Worm (Caenorhabditis elegans) whole organism, late embryonic: ENCODE data around the gene srbc-66.

ENCODE experiments used
- C08G9.2 ChIP-seq: sonication (generic microtip); optimal IDR thresholded peaks from 2 replicates; lab custom pipeline; 2016; ENCODE audit warnings: mild to moderate bottlenecking, missing genetic modification characterization, moderate library complexity, missing compliant biosample characterization
- T23F11.4 ChIP-seq: fragments of 200-800 bp; sonication (Bioruptor generic); optimal IDR thresholded peaks from 2 replicates; lab custom pipeline; 2018; ENCODE audit warnings: mild to moderate bottlenecking, missing genetic modification characterization, missing compliant biosample characterization
- ama-1 ChIP-seq: fragments of 150-350 bp; optimal IDR thresholded peaks from 2 replicates; lab custom pipeline; 2014
- ceh-14 ChIP-seq: sonication (generic microtip); optimal IDR thresholded peaks from 2 replicates; lab custom pipeline; 2016; ENCODE audit warnings: missing genotype, missing genetic modification characterization, missing compliant biosample characterization
- ceh-18 ChIP-seq: sonication (generic microtip); optimal IDR thresholded peaks from 2 replicates; lab custom pipeline; 2016; ENCODE audit warnings: missing genetic modification characterization, missing compliant biosample characterization
- ceh-2 ChIP-seq: sonication (generic microtip); optimal IDR thresholded peaks from 2 replicates; lab custom pipeline; 2016; ENCODE audit warnings: missing genotype, missing genetic modification characterization, missing compliant biosample characterization
- ceh-24 ChIP-seq: sonication (generic microtip); optimal IDR thresholded peaks from 2 replicates; lab custom pipeline; 2016; ENCODE audit warnings: mild to moderate bottlenecking, missing genetic modification characterization, missing compliant biosample characterization
- ceh-31 ChIP-seq: sonication (generic microtip); optimal IDR thresholded peaks from 2 replicates; lab custom pipeline; 2016; ENCODE audit warnings: missing genetic modification characterization, missing compliant biosample characterization
- ceh-34 ChIP-seq: sonication (generic microtip); optimal IDR thresholded peaks from 2 replicates; lab custom pipeline; 2016; ENCODE audit warnings: mild to moderate bottlenecking, missing genetic modification characterization, missing compliant biosample characterization
- ceh-6 ChIP-seq: fragments of 200-800 bp; sonication (Bioruptor generic); optimal IDR thresholded peaks from 2 replicates; lab custom pipeline; 2018; ENCODE audit warnings: mild to moderate bottlenecking, missing genetic modification characterization, missing compliant biosample characterization
- che-1 ChIP-seq: sonication (generic microtip); optimal IDR thresholded peaks from 2 replicates; lab custom pipeline; 2016; ENCODE audit warnings: mild to moderate bottlenecking, missing genetic modification characterization, missing compliant biosample characterization
- dmd-4 ChIP-seq: sonication (generic microtip); optimal IDR thresholded peaks from 2 replicates; lab custom pipeline; 2016; ENCODE audit warnings: borderline replicate concordance, missing genetic modification characterization, missing compliant biosample characterization
- dve-1 ChIP-seq: sonication (generic microtip); optimal IDR thresholded peaks from 2 replicates; lab custom pipeline; 2017; ENCODE audit warnings: antibody characterized with exemption, mild to moderate bottlenecking, missing genetic modification characterization, missing compliant biosample characterization
- elt-2 ChIP-seq: sonication (generic microtip); optimal IDR thresholded peaks from 2 replicates; lab custom pipeline; 2016; ENCODE audit warnings: missing genetic modification reagents, missing genetic modification characterization, missing compliant biosample characterization
- elt-4 ChIP-seq: sonication (generic microtip); optimal IDR thresholded peaks from 2 replicates; lab custom pipeline; 2016; ENCODE audit warnings: missing genetic modification characterization, missing compliant biosample characterization
- ets-4 ChIP-seq: sonication (generic microtip); optimal IDR thresholded peaks from 2 replicates; lab custom pipeline; 2016; ENCODE audit warnings: missing genetic modification characterization, missing compliant biosample characterization
- eyg-1 ChIP-seq: sonication (generic microtip); optimal IDR thresholded peaks from 2 replicates; lab custom pipeline; 2016; ENCODE audit warnings: missing genotype, missing genetic modification characterization, missing compliant biosample characterization
- fkh-10 ChIP-seq: fragments of 150-350 bp; optimal IDR thresholded peaks from 2 replicates; lab custom pipeline; 2014; ENCODE audit warnings: missing biosample characterization, missing genetic modification reagents, missing genetic modification characterization
- gmeb-2 ChIP-seq: sonication (generic microtip); optimal IDR thresholded peaks from 2 replicates; lab custom pipeline; 2016; ENCODE audit warnings: missing genetic modification characterization, inconsistent platforms, missing compliant biosample characterization
- hlh-30 ChIP-seq: sonication (generic microtip); optimal IDR thresholded peaks from 2 replicates; lab custom pipeline; 2017; ENCODE audit warnings: antibody characterized with exemption, missing genetic modification characterization, missing compliant biosample characterization; ENCODE audit not compliant: insufficient read depth
- hlh-6 ChIP-seq: sonication (generic microtip); optimal IDR thresholded peaks from 2 replicates; lab custom pipeline; 2016; ENCODE audit warnings: missing genotype, missing genetic modification characterization, missing compliant biosample characterization
- hlh-8 ChIP-seq: sonication (generic microtip); optimal IDR thresholded peaks from 2 replicates; lab custom pipeline; 2016; ENCODE audit warnings: missing genotype, missing genetic modification characterization, missing compliant biosample characterization
- lin-11 ChIP-seq: fragments of 200-800 bp; sonication (Bioruptor generic); optimal IDR thresholded peaks from 2 replicates; lab custom pipeline; 2018; ENCODE audit warnings: mild to moderate bottlenecking, missing genetic modification characterization, missing compliant biosample characterization
- madf-2 ChIP-seq: sonication (generic microtip); optimal IDR thresholded peaks from 2 replicates; lab custom pipeline; 2017; ENCODE audit warnings: missing genetic modification characterization, missing compliant biosample characterization
- mec-3 ChIP-seq: sonication (generic microtip); optimal IDR thresholded peaks from 2 replicates; lab custom pipeline; 2016; ENCODE audit warnings: borderline replicate concordance, missing genetic modification characterization, missing compliant biosample characterization
- nfya-1 ChIP-seq: sonication (generic microtip); optimal IDR thresholded peaks from 2 replicates; lab custom pipeline; 2017; ENCODE audit warnings: missing genetic modification characterization, mild to moderate bottlenecking, missing compliant biosample characterization, antibody characterized with exemption, moderate library complexity
- npax-4 ChIP-seq: sonication (generic microtip); optimal IDR thresholded peaks from 2 replicates; lab custom pipeline; 2016; ENCODE audit warnings: missing genetic modification characterization, missing compliant biosample characterization
- odd-2 ChIP-seq: sonication (generic microtip); optimal IDR thresholded peaks from 2 replicates; lab custom pipeline; 2017; ENCODE audit warnings: antibody characterized with exemption, mild to moderate bottlenecking, missing genetic modification characterization, missing compliant biosample characterization
- pat-9 ChIP-seq: fragments of 200-800 bp; sonication (Bioruptor generic); optimal IDR thresholded peaks from 2 replicates; lab custom pipeline; 2018; ENCODE audit warnings: mild to moderate bottlenecking, missing genetic modification characterization, moderate library complexity, missing compliant biosample characterization
- pax-1 ChIP-seq: fragments of 150-350 bp; optimal IDR thresholded peaks from 2 replicates; lab custom pipeline; 2014; ENCODE audit warnings: missing biosample characterization, missing genetic modification characterization
- pha-2 ChIP-seq: sonication (generic microtip); optimal IDR thresholded peaks from 2 replicates; lab custom pipeline; 2017; ENCODE audit warnings: mild to moderate bottlenecking, missing genetic modification characterization, missing compliant biosample characterization
- pha-4 ChIP-seq: fragments of 150-350 bp; optimal IDR thresholded peaks from 2 replicates; lab custom pipeline; 2018; ENCODE audit warnings: missing biosample characterization, missing genetic modification reagents, missing genetic modification characterization
- pqm-1 ChIP-seq: sonication (generic microtip); optimal IDR thresholded peaks from 2 replicates; lab custom pipeline; 2016; ENCODE audit warnings: missing genetic modification characterization, missing compliant biosample characterization
- pros-1 ChIP-seq: fragments of 150-350 bp; optimal IDR thresholded peaks from 2 replicates; lab custom pipeline; 2014; ENCODE audit warnings: missing biosample characterization, missing genetic modification reagents, missing genetic modification characterization
- sdc-2 ChIP-seq: sonication (generic microtip); optimal IDR thresholded peaks from 2 replicates; lab custom pipeline; 2016; ENCODE audit warnings: missing genotype, missing genetic modification characterization, missing compliant biosample characterization
- sox-2 ChIP-seq: fragments of 200-800 bp; sonication (Bioruptor generic); IDR thresholded peaks from 2 replicates; pipeline ENCODE4 v1.3.6; 2022; ENCODE audit warnings: missing genetic modification reagents, missing genetic modification characterization, missing compliant biosample characterization
- syd-9 ChIP-seq: sonication (generic microtip); optimal IDR thresholded peaks from 2 replicates; lab custom pipeline; 2016; ENCODE audit warnings: mild to moderate bottlenecking, missing genetic modification characterization, moderate library complexity, missing compliant biosample characterization
- tbx-7 ChIP-seq: sonication (generic microtip); optimal IDR thresholded peaks from 2 replicates; lab custom pipeline; 2016; ENCODE audit warnings: missing genotype, missing genetic modification characterization, missing compliant biosample characterization
- unc-86 ChIP-seq: sonication (generic microtip); optimal IDR thresholded peaks from 2 replicates; lab custom pipeline; 2016; ENCODE audit warnings: missing genetic modification characterization, missing compliant biosample characterization
- zip-5 ChIP-seq: sonication (generic microtip); optimal IDR thresholded peaks from 2 replicates; lab custom pipeline; 2016; ENCODE audit warnings: missing genetic modification characterization, missing compliant biosample characterization
- ztf-16 ChIP-seq: sonication (generic microtip); optimal IDR thresholded peaks from 2 replicates; lab custom pipeline; 2017; ENCODE audit warnings: missing genetic modification characterization, missing compliant biosample characterization

Gene srbc-66

ce11 chrV:3530403-3530802 lies at the start of gene srbc-66:
srbc-66 (plus strand) TSS chrV:3530703.
- no peak for TF ChIP-seq ztf-16 (tag; lab: Kevin White, UChicago)
- TF ChIP-seq npax-4 (tag; lab: Kevin White, UChicago): no peak
- TF ChIP-seq ceh-31 (tag; lab: Kevin White, UChicago): no peak
- no peak for TF ChIP-seq ama-1 (lab: Kevin White, UChicago)
- TF ChIP-seq ceh-24: no peak
- TF ChIP-seq pha-2: no peak
- no peak for TF ChIP-seq zip-5 (tag; lab: Kevin White, UChicago)
- TF ChIP-seq odd-2 (tag; lab: Kevin White, UChicago): no peak
- no peak for TF ChIP-seq ceh-2 (tag; lab: Kevin White, UChicago)
- no peak for TF ChIP-seq ceh-6
- no peak for TF ChIP-seq tbx-7 (tag; lab: Kevin White, UChicago)
- TF ChIP-seq C08G9.2 (tag; lab: Kevin White, UChicago): no peak
- TF ChIP-seq ceh-14 (tag; lab: Kevin White, UChicago): no peak
- TF ChIP-seq sox-2 (GFP tag; lab: Robert Waterston, UW): no peak
- TF ChIP-seq ceh-18 (tag; lab: Kevin White, UChicago): no peak
- TF ChIP-seq elt-4 (tag; lab: Kevin White, UChicago): no peak
- no peak for TF ChIP-seq elt-2 (tag; lab: Kevin White, UChicago)

ce11 chrV:3482550-3483002 lies 47.9 kb upstream of the srbc-66 start, which contains the start of gene lys-7:
lys-7 (minus strand) TSS chrV:3482600.
- TF ChIP-seq dve-1 (no peak), mec-3 (no peak), ceh-34 (no peak), fkh-10 (GFP tag; lab: Kevin White, UChicago) (no peak), hlh-6 (tag; lab: Kevin White, UChicago) (no peak), T23F11.4 (GFP tag; lab: Kevin White, UChicago) (no peak), tbx-7 (tag; lab: Kevin White, UChicago) (no peak), dmd-4 (no peak), pha-4 (tag; lab: Kevin White, UChicago) (no peak), sdc-2 (no peak), ceh-18 (tag; lab: Kevin White, UChicago) (no peak), nfya-1 (tag; lab: Kevin White, UChicago) (no peak), sox-2 (GFP tag; lab: Robert Waterston, UW) (no peak), che-1 (tag; lab: Kevin White, UChicago) (no peak), hlh-30 (no peak), gmeb-2 (tag; lab: Kevin White, UChicago) (no peak), pqm-1 (tag; lab: Kevin White, UChicago) (no peak), pha-2 (no peak)

ce11 chrV:3484702-3485101 lies 45.8 kb upstream of the srbc-66 start, which contains the start of gene srbc-33:
srbc-33 (minus strand) TSS chrV:3484802.
- TF ChIP-seq madf-2 (tag; lab: Kevin White, UChicago) (no peak), ets-4 (tag; lab: Kevin White, UChicago) (no peak)

ce11 chrV:3486857-3487256 lies 43.6 kb upstream of the srbc-66 start, which contains the start of gene srbc-32:
srbc-32 (minus strand) TSS chrV:3486957.
- TF ChIP-seq ets-4 (tag; lab: Kevin White, UChicago) (no peak), npax-4 (tag; lab: Kevin White, UChicago) (no peak), ceh-6 (no peak), ceh-18 (tag; lab: Kevin White, UChicago) (no peak), pax-1 (tag; lab: Kevin White, UChicago) (no peak), hlh-30 (no peak), ama-1 (lab: Kevin White, UChicago) (no peak), hlh-8 (tag; lab: Kevin White, UChicago) (no peak), syd-9 (tag; lab: Kevin White, UChicago) (no peak), zip-5 (tag; lab: Kevin White, UChicago) (no peak), pha-4 (tag; lab: Kevin White, UChicago) (no peak), ceh-34 (no peak), pros-1 (tag; lab: Kevin White, UChicago) (no peak), lin-11 (tag; lab: Kevin White, UChicago) (no peak), gmeb-2 (tag; lab: Kevin White, UChicago) (no peak), eyg-1 (no peak), pat-9 (tag; lab: Kevin White, UChicago) (no peak), unc-86 (no peak)
